Worm (Caenorhabditis elegans) whole organism, young adult: ENCODE data around the gene F01F1.14.

Experiments
- B0261.1 ChIP-seq: sonication (generic microtip); optimal IDR thresholded peaks from 2 replicates; lab custom pipeline; 2016; ENCODE audit warnings: mild to moderate bottlenecking, missing genetic modification characterization, moderate library complexity, missing compliant biosample characterization
- D2030.7 ChIP-seq: fragments of 200-800 bp; sonication (Bioruptor generic); IDR thresholded peaks from 2 replicates; pipeline ENCODE4 v1.3.6; 2022; ENCODE audit warnings: missing genetic modification reagents, missing genetic modification characterization, missing compliant biosample characterization
- F33H1.4 ChIP-seq: fragments of 200-800 bp; sonication (Bioruptor generic); IDR thresholded peaks from 2 replicates; pipeline ENCODE4 v1.3.6; 2022; ENCODE audit warnings: missing genetic modification reagents, missing genetic modification characterization, missing compliant biosample characterization
- F49E8.2 ChIP-seq: sonication (generic microtip); optimal IDR thresholded peaks from 3 replicates; lab custom pipeline; 2017; ENCODE audit warnings: missing genetic modification characterization, mild to moderate bottlenecking, missing compliant biosample characterization, antibody characterized with exemption, moderate library complexity; ENCODE audit not compliant: insufficient read depth
- F57C9.4 ChIP-seq: sonication (generic microtip); optimal IDR thresholded peaks from 2 replicates; lab custom pipeline; 2017; ENCODE audit warnings: mild to moderate bottlenecking, missing genetic modification characterization, missing compliant biosample characterization
- K11D2.4 ChIP-seq: fragments of 200-800 bp; sonication (Bioruptor generic); IDR thresholded peaks from 2 replicates; pipeline ENCODE4 v1.3.6; 2022; ENCODE audit warnings: missing genetic modification reagents, missing genetic modification characterization, missing compliant biosample characterization
- K12H6.12 ChIP-seq: fragments of 200-800 bp; sonication (Bioruptor generic); optimal IDR thresholded peaks from 2 replicates; lab custom pipeline; 2018; ENCODE audit warnings: mild to moderate bottlenecking, missing genetic modification characterization, missing compliant biosample characterization
- T07F8.4 ChIP-seq: sonication (generic microtip); optimal IDR thresholded peaks from 2 replicates; lab custom pipeline; 2016; ENCODE audit warnings: mild to moderate bottlenecking, missing genetic modification characterization, moderate library complexity, missing compliant biosample characterization
- Y53F4B.3 ChIP-seq: fragments of 200-800 bp; sonication (Bioruptor generic); IDR thresholded peaks from 2 replicates; pipeline ENCODE4 v1.3.6; 2022; ENCODE audit warnings: missing genetic modification reagents, missing genetic modification characterization, missing compliant biosample characterization
- Y53G8AR.9 ChIP-seq: fragments of 200-800 bp; sonication (Bioruptor generic); conservative IDR thresholded peaks from 2 replicates; pipeline ENCODE4 v1.3.6; 2022; ENCODE audit warnings: missing genetic modification reagents, missing genetic modification characterization, missing compliant biosample characterization
- ama-1 ChIP-seq, 3 experiments: fragments of 150-350 bp in 1 of 3; sonication (generic microtip) in 2 of 3; optimal IDR thresholded peaks; 2 replicates each; lab custom pipeline; 2014 to 2018; ENCODE audit warnings: missing biosample characterization in 2 of 3, missing genetic modification characterization in 2 of 3, missing genetic modification reagents in 2 of 3
- atf-7 ChIP-seq: sonication (generic microtip); optimal IDR thresholded peaks from 2 replicates; lab custom pipeline; 2017; ENCODE audit warnings: mild to moderate bottlenecking, missing genetic modification characterization, missing compliant biosample characterization
- attf-3 ChIP-seq: fragments of 200-800 bp; sonication (Bioruptor generic); conservative IDR thresholded peaks from 2 replicates; pipeline ENCODE4 v1.3.6; 2022; ENCODE audit warnings: missing genetic modification reagents, missing genetic modification characterization, missing compliant biosample characterization
- attf-5 ChIP-seq: fragments of 200-800 bp; sonication (Bioruptor generic); optimal IDR thresholded peaks from 2 replicates; lab custom pipeline; 2018; ENCODE audit warnings: mild to moderate bottlenecking, missing genetic modification characterization, missing compliant biosample characterization
- bed-1 ChIP-seq: fragments of 200-800 bp; sonication (Bioruptor generic); IDR thresholded peaks from 2 replicates; pipeline ENCODE4 v1.3.6; 2022; ENCODE audit warnings: missing genetic modification reagents, missing genetic modification characterization, missing compliant biosample characterization
- bed-2 ChIP-seq: fragments of 200-800 bp; sonication (Bioruptor generic); IDR thresholded peaks from 2 replicates; pipeline ENCODE4 v1.3.6; 2022; ENCODE audit warnings: missing genetic modification reagents, missing genetic modification characterization, missing compliant biosample characterization
- cebp-1 ChIP-seq, 2 experiments: fragments of 200-800 bp in 1 of 2; sonication (Bioruptor generic) in 1 of 2; sonication (generic microtip) in 1 of 2; IDR thresholded peaks in 1 of 2; optimal IDR thresholded peaks in 1 of 2; 2 replicates each; pipeline versions ENCODE4 v1.3.6 to Lab custom; 2017 to 2022; ENCODE audit warnings: missing compliant biosample characterization in 2 of 2, missing genetic modification characterization in 2 of 2, mild to moderate bottlenecking in 1 of 2, missing genetic modification reagents in 1 of 2, moderate library complexity in 1 of 2
- cebp-2 ChIP-seq: fragments of 200-800 bp; sonication (Bioruptor generic); IDR thresholded peaks from 2 replicates; pipeline ENCODE4 v1.3.6; 2022; ENCODE audit warnings: missing genetic modification characterization, missing compliant biosample characterization
- ceh-100 ChIP-seq: fragments of 200-800 bp; sonication (Bioruptor generic); IDR thresholded peaks from 2 replicates; pipeline ENCODE4 v1.3.6; 2022; ENCODE audit warnings: missing genetic modification reagents, missing genetic modification characterization, missing compliant biosample characterization
- ceh-40 ChIP-seq: fragments of 200-800 bp; sonication (Bioruptor generic); IDR thresholded peaks from 2 replicates; pipeline ENCODE4 v1.3.6; 2022; ENCODE audit warnings: missing genetic modification characterization, missing compliant biosample characterization
- die-1 ChIP-seq: sonication (generic microtip); optimal IDR thresholded peaks from 2 replicates; lab custom pipeline; 2016; ENCODE audit warnings: missing genotype, mild to moderate bottlenecking, missing genetic modification characterization, missing compliant biosample characterization
- dpff-1 ChIP-seq: sonication (generic microtip); optimal IDR thresholded peaks from 2 replicates; lab custom pipeline; 2017; ENCODE audit warnings: mild to moderate bottlenecking, missing genetic modification characterization, missing compliant biosample characterization
- egl-18 ChIP-seq: fragments of 200-800 bp; sonication (Bioruptor generic); IDR thresholded peaks from 2 replicates; pipeline ENCODE4 v1.3.6; 2022; ENCODE audit warnings: missing genetic modification reagents, missing genetic modification characterization, missing compliant biosample characterization
- egl-44 ChIP-seq: fragments of 200-800 bp; sonication (Bioruptor generic); IDR thresholded peaks from 2 replicates; pipeline ENCODE4 v1.3.6; 2022; ENCODE audit warnings: missing genetic modification reagents, missing genetic modification characterization, missing compliant biosample characterization
- fkh-3 ChIP-seq: sonication (generic microtip); optimal IDR thresholded peaks from 2 replicates; lab custom pipeline; 2016; ENCODE audit warnings: mild to moderate bottlenecking, missing genetic modification characterization, missing compliant biosample characterization
- hlh-12 ChIP-seq: sonication (generic microtip); optimal IDR thresholded peaks from 2 replicates; lab custom pipeline; 2016; ENCODE audit warnings: missing genetic modification characterization, missing compliant biosample characterization
- let-526 ChIP-seq: fragments of 200-800 bp; sonication (Bioruptor generic); IDR thresholded peaks from 2 replicates; pipeline ENCODE4 v1.3.6; 2022; ENCODE audit warnings: missing genetic modification reagents, missing genetic modification characterization, missing compliant biosample characterization
- lin-35 ChIP-seq, 3 experiments: fragments of 150-350 bp in 2 of 3; sonication (generic microtip) in 1 of 3; optimal IDR thresholded peaks; 2 replicates each; lab custom pipeline; 2014 to 2018; ENCODE audit warnings: missing biosample characterization in 3 of 3, missing genetic modification characterization in 3 of 3, missing genetic modification reagents in 3 of 3
- lin-54 ChIP-seq: fragments of 200-800 bp; sonication (Bioruptor generic); optimal IDR thresholded peaks from 2 replicates; lab custom pipeline; 2018; ENCODE audit warnings: mild to moderate bottlenecking, missing genetic modification characterization, missing compliant biosample characterization
- lir-1 ChIP-seq: fragments of 200-800 bp; sonication (Bioruptor generic); conservative IDR thresholded peaks from 2 replicates; pipeline ENCODE4 v1.3.6; 2022; ENCODE audit warnings: missing genetic modification reagents, missing genetic modification characterization, missing compliant biosample characterization
- lsy-27 ChIP-seq: sonication (generic microtip); optimal IDR thresholded peaks from 2 replicates; lab custom pipeline; 2017; ENCODE audit warnings: missing genetic modification characterization, mild to moderate bottlenecking, missing compliant biosample characterization, antibody characterized with exemption, missing genotype, borderline replicate concordance; ENCODE audit not compliant: insufficient read depth
- madf-3 ChIP-seq: fragments of 200-800 bp; sonication (Bioruptor generic); IDR thresholded peaks from 2 replicates; pipeline ENCODE4 v1.3.6; 2022; ENCODE audit warnings: missing genetic modification reagents, missing genetic modification characterization, missing compliant biosample characterization
- mxl-1 ChIP-seq: sonication (generic microtip); optimal IDR thresholded peaks from 2 replicates; lab custom pipeline; 2016; ENCODE audit warnings: missing genetic modification characterization, missing compliant biosample characterization
- nfya-1 ChIP-seq: sonication (generic microtip); optimal IDR thresholded peaks from 2 replicates; lab custom pipeline; 2017; ENCODE audit warnings: antibody characterized with exemption, missing compliant biosample characterization, missing genetic modification characterization, borderline replicate concordance; ENCODE audit not compliant: insufficient read depth
- nfya-2 ChIP-seq: fragments of 200-800 bp; sonication (Bioruptor generic); IDR thresholded peaks from 2 replicates; pipeline ENCODE4 v1.3.6; 2022; ENCODE audit warnings: missing genetic modification reagents, missing genetic modification characterization, missing compliant biosample characterization
- nfyb-1 ChIP-seq: fragments of 200-800 bp; sonication (Bioruptor generic); IDR thresholded peaks from 2 replicates; pipeline ENCODE4 v1.3.6; 2022; ENCODE audit warnings: missing genetic modification reagents, missing genetic modification characterization, missing compliant biosample characterization
- nhr-80 ChIP-seq: sonication (generic microtip); optimal IDR thresholded peaks from 2 replicates; lab custom pipeline; 2016; ENCODE audit warnings: missing genetic modification characterization, missing compliant biosample characterization
- pbrm-1 ChIP-seq: fragments of 200-800 bp; sonication (Bioruptor generic); IDR thresholded peaks from 2 replicates; pipeline ENCODE4 v1.3.6; 2022; ENCODE audit warnings: missing genetic modification reagents, missing genetic modification characterization, missing compliant biosample characterization
- pha-4 ChIP-seq: fragments of 150-350 bp; sonication (generic microtip); optimal IDR thresholded peaks from 2 replicates; lab custom pipeline; 2014; ENCODE audit warnings: missing biosample characterization, missing genetic modification reagents, missing genetic modification characterization
- sdz-38 ChIP-seq: sonication (generic microtip); optimal IDR thresholded peaks from 2 replicates; lab custom pipeline; 2016; ENCODE audit warnings: missing genotype, missing genetic modification characterization, missing compliant biosample characterization
- sea-2 ChIP-seq: fragments of 200-800 bp; sonication (Bioruptor generic); IDR thresholded peaks from 2 replicates; pipeline ENCODE4 v1.3.6; 2022; ENCODE audit warnings: missing genetic modification characterization, missing compliant biosample characterization
- snpc-1.3 ChIP-seq: sonication (generic microtip); optimal IDR thresholded peaks from 2 replicates; lab custom pipeline; 2017; ENCODE audit warnings: missing genetic modification characterization, mild to moderate bottlenecking, missing compliant biosample characterization, antibody characterized with exemption, moderate library complexity, missing genotype, missing genetic modification reagents; ENCODE audit not compliant: insufficient read depth
- somi-1 ChIP-seq: fragments of 200-800 bp; sonication (Bioruptor generic); optimal IDR thresholded peaks from 2 replicates; lab custom pipeline; 2018; ENCODE audit warnings: mild to moderate bottlenecking, missing genetic modification characterization, missing compliant biosample characterization
- tlf-1 ChIP-seq: fragments of 200-800 bp; sonication (Bioruptor generic); optimal IDR thresholded peaks from 2 replicates; lab custom pipeline; 2018; ENCODE audit warnings: mild to moderate bottlenecking, missing genetic modification characterization, missing compliant biosample characterization
- xnd-1 ChIP-seq: sonication (generic microtip); optimal IDR thresholded peaks from 2 replicates; lab custom pipeline; 2016; ENCODE audit warnings: missing genotype, missing genetic modification reagents, missing genetic modification characterization, missing compliant biosample characterization
- ztf-25 ChIP-seq: fragments of 200-800 bp; sonication (Bioruptor generic); IDR thresholded peaks from 2 replicates; pipeline ENCODE4 v1.3.6; 2022; ENCODE audit warnings: missing genetic modification reagents, missing genetic modification characterization, missing compliant biosample characterization
- ztf-28 ChIP-seq: fragments of 200-800 bp; sonication (Bioruptor generic); IDR thresholded peaks from 2 replicates; pipeline ENCODE4 v1.3.6; 2022; ENCODE audit warnings: missing genetic modification reagents, missing genetic modification characterization, missing compliant biosample characterization
- ztf-3 ChIP-seq: fragments of 200-800 bp; sonication (Bioruptor generic); optimal IDR thresholded peaks from 2 replicates; lab custom pipeline; 2018; ENCODE audit warnings: mild to moderate bottlenecking, missing genetic modification characterization, missing compliant biosample characterization

F01F1.14 gene

DNA sequence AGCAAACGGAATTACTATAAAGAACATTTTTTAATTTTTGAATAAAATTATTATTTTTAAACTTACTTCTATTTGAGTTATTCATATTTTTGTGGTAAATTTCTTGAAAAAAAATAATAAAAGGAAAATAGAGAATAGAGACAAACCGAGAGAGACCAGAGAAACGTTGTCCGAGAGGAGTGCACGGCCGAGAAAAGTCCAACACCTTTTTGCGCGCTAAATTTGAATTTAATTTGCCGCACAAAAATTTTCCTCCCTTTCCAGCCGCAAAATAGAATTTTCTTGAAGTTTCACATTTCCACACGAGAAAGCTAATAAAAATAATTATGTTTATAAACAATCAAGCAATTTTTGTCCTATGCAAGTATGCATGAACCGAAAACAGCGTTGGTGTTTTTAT is 11.0 kb downstream of the F01F1.14 start, which contains the start of the genes F01F1.11 and F01F1.3 (continued):
- TF ChIP-seq ztf-3 (GFP tag; lab: Kevin White, UChicago) (no peak), D2030.7 (peak; percentile 69), attf-3 (GFP tag; lab: Robert Waterston, UW) (peak; percentile 69), cebp-1 (GFP tag; IDR thresholded peaks at IDR 0.05; lab: Robert Waterston, UW) (no peak), cebp-1 (tag; optimal IDR thresholded peaks at IDR 0.05; lab: Kevin White, UChicago) (peak; percentile 37), Y53G8AR.9 (GFP tag; lab: Robert Waterston, UW) (no peak), T07F8.4 (tag; lab: Kevin White, UChicago) (no peak), nhr-80 (tag; lab: Kevin White, UChicago) (no peak), sdz-38 (tag; lab: Kevin White, UChicago) (no peak), hlh-12 (no peak), nfyb-1 (GFP tag; lab: Robert Waterston, UW) (peak; percentile 64; the same call in 1 of the 2 replicates), ztf-25 (GFP tag; lab: Robert Waterston, UW) (no peak), F57C9.4 (tag; lab: Kevin White, UChicago) (no peak), dpff-1 (no peak), K11D2.4 (peak; percentile 57), somi-1 (GFP tag; lab: Kevin White, UChicago) (no peak), lin-54 (GFP tag; lab: Kevin White, UChicago) (peak; percentile 94), die-1 (tag; lab: Kevin White, UChicago) (no peak), ceh-100 (GFP tag; lab: Robert Waterston, UW) (peak; percentile 36; the same call in 1 of the 2 replicates), ceh-40 (no peak), snpc-1.3 (tag; lab: Kevin White, UChicago) (peak; percentile 28), F33H1.4 (GFP tag; lab: Robert Waterston, UW) (peak; percentile 63), nfya-1 (tag; lab: Kevin White, UChicago) (no peak), lin-35 (GFP tag; optimal IDR thresholded peaks at IDR 0.05; lab: Kevin White, UChicago) (peak in 2 of 3 experiments; percentile 56 to 93), bed-1 (GFP tag; lab: Robert Waterston, UW) (no peak), sea-2 (no peak), Y53F4B.3 (GFP tag; lab: Robert Waterston, UW) (no peak), lsy-27 (tag; lab: Kevin White, UChicago) (no peak), cebp-2 (GFP tag; lab: Robert Waterston, UW) (no peak), attf-5 (peak; percentile 5), K12H6.12 (tag; lab: Kevin White, UChicago) (no peak), mxl-1 (tag; lab: Kevin White, UChicago) (no peak), nfya-2 (no peak), pha-4 (tag; lab: Kevin White, UChicago) (no peak), lir-1 (GFP tag; lab: Robert Waterston, UW) (no peak), xnd-1 (tag; lab: Kevin White, UChicago) (no peak), ztf-28 (GFP tag; lab: Robert Waterston, UW) (peak; percentile 72; the same call in 1 of the 2 replicates), madf-3 (GFP tag; lab: Robert Waterston, UW) (no peak), fkh-3 (no peak), tlf-1 (peak; percentile 9), let-526 (GFP tag; lab: Robert Waterston, UW) (peak; percentile 65; the same call in 1 of the 2 replicates), B0261.1 (tag; lab: Kevin White, UChicago) (no peak), atf-7 (tag; lab: Kevin White, UChicago) (no peak), pbrm-1 (GFP tag; lab: Robert Waterston, UW) (peak; percentile 57; the same call in 1 of the 2 replicates), ama-1 (optimal IDR thresholded peaks at IDR 0.05; lab: Kevin White, UChicago) (no peak), ama-1 (GFP tag; optimal IDR thresholded peaks at IDR 0.05; lab: Kevin White, UChicago) (no peak), egl-18 (GFP tag; lab: Robert Waterston, UW) (no peak), bed-2 (GFP tag; lab: Robert Waterston, UW) (peak; percentile 77; the same call in 1 of the 2 replicates), F49E8.2 (tag; lab: Kevin White, UChicago) (peak; percentile 42), egl-44 (GFP tag; lab: Robert Waterston, UW) (no peak)
